Worm (Caenorhabditis elegans) whole organism, mixed stage, embryonic: Measurements from ENCODE around the gene Y59H11AM.4.

ENCODE experiments used
- nhr-12 ChIP-seq: fragments of 150-350 bp; optimal IDR thresholded peaks from 2 replicates; lab custom pipeline; 2014; ENCODE audit warnings: missing biosample characterization, missing genetic modification characterization
- pha-4 ChIP-seq: fragments of 150-350 bp; optimal IDR thresholded peaks from 2 replicates; lab custom pipeline; 2018; ENCODE audit warnings: missing biosample characterization, missing genetic modification reagents, missing genetic modification characterization

DNA sequence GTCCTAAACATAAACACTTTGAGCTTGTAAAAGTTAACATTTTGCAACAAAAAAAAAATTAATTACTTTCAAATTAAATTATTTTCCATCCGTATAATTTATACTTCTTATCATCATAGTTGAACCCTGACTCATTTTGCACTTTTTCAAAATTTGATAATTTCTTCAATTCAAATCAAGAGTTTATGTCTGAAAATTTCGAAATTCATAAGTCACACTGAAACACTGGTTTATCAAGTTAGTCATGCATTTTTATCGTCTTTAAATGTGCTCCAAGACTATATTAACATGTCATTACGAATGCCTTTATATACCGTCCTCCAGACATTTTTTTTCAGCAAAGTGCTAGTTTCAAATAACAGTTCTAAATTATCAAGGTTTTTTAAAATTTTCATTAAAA is 30.5 kb downstream of the Y59H11AM.4 start:
- TF ChIP-seq nhr-12 (tag; lab: Kevin White, UChicago) = no peak
- no peak for TF ChIP-seq pha-4
